Fruit fly (Drosophila melanogaster): ENCODE results near the gene SP1029.

The SP1029 gene

DNA sequence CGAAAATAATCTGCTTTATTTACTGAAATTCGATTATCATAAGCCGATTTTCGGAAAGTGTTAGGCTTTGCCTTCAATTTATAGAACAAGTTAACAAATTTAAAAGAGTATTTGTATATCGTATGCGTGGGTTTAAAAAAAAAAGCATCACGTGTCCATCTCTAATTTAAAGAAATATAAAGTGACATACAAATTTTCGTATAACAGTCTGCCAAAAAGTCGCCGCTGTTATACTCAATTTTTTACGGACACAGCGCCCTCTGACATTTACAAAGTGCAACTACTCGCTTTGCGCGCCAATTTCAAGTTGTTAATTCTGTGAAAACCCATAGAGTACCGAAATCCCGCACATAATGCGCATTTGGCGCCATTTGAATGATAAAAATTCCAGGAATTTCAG, 1.2 kb upstream of the SP1029 start (continued):
- TF ChIP-seq CG8281 (tag; optimal IDR thresholded peaks at IDR 0.05): no peak
- no peak for TF ChIP-seq CG16779 (GFP tag; IDR thresholded peaks at IDR 0.05)
- TF ChIP-seq kni (GFP tag; optimal IDR thresholded peaks at IDR 0.05): no peak
- no peak for TF ChIP-seq CG9609 (GFP tag; optimal IDR thresholded peaks at IDR 0.05)
- TF ChIP-seq Mad (GFP tag; optimal IDR thresholded peaks at IDR 0.05): no peak
- TF ChIP-seq CG15073 (GFP tag; optimal IDR thresholded peaks at IDR 0.05): no peak
- TF ChIP-seq CG14050 (GFP tag; IDR thresholded peaks at IDR 0.05): no peak
- peak; percentile 98 for TF ChIP-seq E2f2 (GFP tag; IDR thresholded peaks at IDR 0.05)
- TF ChIP-seq MTF-1 (GFP tag; optimal IDR thresholded peaks at IDR 0.05; ENCODE audit: borderline replicate concordance): peak; percentile 31
- TF ChIP-seq CG1832 (GFP tag; optimal IDR thresholded peaks at IDR 0.05): no peak
- peak; percentile 74; the same call in 2 of the 3 replicates for TF ChIP-seq CG6791 (GFP tag; IDR thresholded peaks at IDR 0.05; ENCODE audit: partially characterized antibody)
- 0 out of 2 replicates have a peak, but pooled peaks have one; percentile 26 for TF ChIP-seq CG3847 (GFP tag; IDR thresholded peaks at IDR 0.05)
- TF ChIP-seq CG18599 (GFP tag; optimal IDR thresholded peaks at IDR 0.05): no peak
- no peak for TF ChIP-seq CG2875 (GFP tag; optimal IDR thresholded peaks at IDR 0.05)
- TF ChIP-seq HmgD (GFP tag; optimal IDR thresholded peaks at IDR 0.05): no peak
- no peak for TF ChIP-seq D19B (GFP tag; optimal IDR thresholded peaks at IDR 0.05)
- no peak for TF ChIP-seq fu2 (GFP tag; optimal IDR thresholded peaks at IDR 0.05)
- no peak for TF ChIP-seq h (optimal IDR thresholded peaks at IDR 0.05)
- TF ChIP-seq CG8290 (GFP tag; optimal IDR thresholded peaks at IDR 0.05): peak; percentile 18
- TF ChIP-seq CG8290 (tag; optimal IDR thresholded peaks at IDR 0.05): no peak
- no peak for TF ChIP-seq Abd-B (GFP tag; optimal IDR thresholded peaks at IDR 0.05)
- TF ChIP-seq CG11696 (GFP tag; IDR thresholded peaks at IDR 0.05): no peak
- TF ChIP-seq D19A (tag; optimal IDR thresholded peaks at IDR 0.05): peak; percentile 78
- no peak for TF ChIP-seq Vsx1 (GFP tag; optimal IDR thresholded peaks at IDR 0.05)
- no peak for TF ChIP-seq sens-2 (GFP tag; IDR thresholded peaks at IDR 0.05)
- TF ChIP-seq bowl (GFP tag; IDR thresholded peaks at IDR 0.05): no peak
- peak; percentile 86 for TF ChIP-seq row (GFP tag; IDR thresholded peaks at IDR 0.05)
- no peak for TF ChIP-seq Nf-YC (tag; optimal IDR thresholded peaks at IDR 0.05)
- TF ChIP-seq disco-r (GFP tag; optimal IDR thresholded peaks at IDR 0.05): no peak
- TF ChIP-seq wor (GFP tag; IDR thresholded peaks at IDR 0.05): no peak
- peak; percentile 1 for TF ChIP-seq Antp (GFP tag; optimal IDR thresholded peaks at IDR 0.05)
- no peak for TF ChIP-seq crc (GFP tag; optimal IDR thresholded peaks at IDR 0.05)
- no peak for TF ChIP-seq CG3838 (GFP tag; optimal IDR thresholded peaks at IDR 0.05)
- no peak for TF ChIP-seq odd (GFP tag; optimal IDR thresholded peaks at IDR 0.05)
- no peak for TF ChIP-seq yki (optimal IDR thresholded peaks at IDR 0.05)
- no peak for TF ChIP-seq repo (GFP tag; optimal IDR thresholded peaks at IDR 0.05)
- TF ChIP-seq ewg (GFP tag; optimal IDR thresholded peaks at IDR 0.05): no peak
- TF ChIP-seq Fer2 (tag; optimal IDR thresholded peaks at IDR 0.05): no peak
- TF ChIP-seq rib (GFP tag; IDR thresholded peaks at IDR 0.05): peak; percentile 55; the same call in 1 of the 2 replicates
- no peak for TF ChIP-seq CG12219 (GFP tag; optimal IDR thresholded peaks at IDR 0.05)
- peak; percentile 11 for TF ChIP-seq nmo (GFP tag; optimal IDR thresholded peaks at IDR 0.05)
- TF ChIP-seq CG12155 (GFP tag; optimal IDR thresholded peaks at IDR 0.05): no peak
- TF ChIP-seq dan (GFP tag; IDR thresholded peaks at IDR 0.05): no peak
- peak; percentile 7 for TF ChIP-seq CG17186 (GFP tag; optimal IDR thresholded peaks at IDR 0.05)
- TF ChIP-seq ab (GFP tag; optimal IDR thresholded peaks at IDR 0.05): no peak
- TF ChIP-seq gem (tag; optimal IDR thresholded peaks at IDR 0.05): no peak
- peak; percentile 89 for TF ChIP-seq Doc3 (GFP tag; IDR thresholded peaks at IDR 0.05; ENCODE audit: partially characterized antibody)
- TF ChIP-seq CG9817 (tag; optimal IDR thresholded peaks at IDR 0.05): no peak
- no peak for TF ChIP-seq CG3065 (GFP tag; optimal IDR thresholded peaks at IDR 0.05)
- TF ChIP-seq CG7839 (tag; optimal IDR thresholded peaks at IDR 0.05): peak; percentile 24
- no peak for TF ChIP-seq CG9437 (GFP tag; optimal IDR thresholded peaks at IDR 0.05)
- no peak for TF ChIP-seq slp2 (GFP tag; optimal IDR thresholded peaks at IDR 0.05)
- TF ChIP-seq grn (GFP tag; optimal IDR thresholded peaks at IDR 0.05): no peak
